Worm (Caenorhabditis elegans): ENCODE results near the gene fbxa-155.

Gene fbxa-155

ce11 chrIII:9988352-9988751, 21.7 kb downstream of the fbxa-155 start, which contains the start of gene C05B5.1:
Gene C05B5.1 (minus strand): TSS chrIII:9988452.
- TF ChIP-seq unc-39 (tag; optimal IDR thresholded peaks at IDR 0.05) (no peak), nhr-76 (tag; optimal IDR thresholded peaks at IDR 0.05) (no peak), unc-120 (tag; optimal IDR thresholded peaks at IDR 0.05; ENCODE audit: poor library complexity, severe bottlenecking) (no peak), blmp-1 (tag; optimal IDR thresholded peaks at IDR 0.05) (no peak), ceh-43 (GFP tag; optimal IDR thresholded peaks at IDR 0.05) (no peak), nhr-28 (tag; optimal IDR thresholded peaks at IDR 0.05) (no peak), nhr-12 (tag; optimal IDR thresholded peaks at IDR 0.05) (no peak), elt-3 (tag; optimal IDR thresholded peaks at IDR 0.05) (no peak), snpc-4 (tag; optimal IDR thresholded peaks at IDR 0.05) (no peak), M03D4.4 (tag; optimal IDR thresholded peaks at IDR 0.05) (no peak), lsy-2 (tag; optimal IDR thresholded peaks at IDR 0.05) (no peak), nhr-237 (tag; optimal IDR thresholded peaks at IDR 0.05) (no peak), mep-1 (tag; optimal IDR thresholded peaks at IDR 0.05) (no peak), mab-5 (tag; optimal IDR thresholded peaks at IDR 0.05) (no peak)

ce11 chrIII:9986827-9987429, 23.1 kb downstream of the fbxa-155 start, which contains the start of gene C05B5.12:
Gene C05B5.12 (plus strand): TSS chrIII:9987379.
- TF ChIP-seq sptf-1 (tag; optimal IDR thresholded peaks at IDR 0.05) (no peak), unc-62 (GFP tag; optimal IDR thresholded peaks at IDR 0.05) (peak; percentile 81), lin-32 (GFP tag; optimal IDR thresholded peaks at IDR 0.05) (no peak), bed-3 (GFP tag; optimal IDR thresholded peaks at IDR 0.05) (no peak), nhr-237 (tag; optimal IDR thresholded peaks at IDR 0.05) (no peak), ceh-83 (GFP tag; optimal IDR thresholded peaks at IDR 0.05) (no peak), lin-13 (tag; optimal IDR thresholded peaks at IDR 0.05) (no peak), unc-120 (tag; optimal IDR thresholded peaks at IDR 0.05; ENCODE audit: poor library complexity, severe bottlenecking) (peak; percentile 88), blmp-1 (tag; optimal IDR thresholded peaks at IDR 0.05) (no peak), hlh-1 (tag; optimal IDR thresholded peaks at IDR 0.05) (peak; percentile 92), ceh-43 (GFP tag; optimal IDR thresholded peaks at IDR 0.05) (no peak), mab-5 (tag; optimal IDR thresholded peaks at IDR 0.05) (peak; percentile 7)

ce11 chrIII:9985542-9985941, 24.5 kb downstream of the fbxa-155 start:
- TF ChIP-seq nhr-76 (tag; optimal IDR thresholded peaks at IDR 0.05): no peak
- TF ChIP-seq ceh-39 (tag; optimal IDR thresholded peaks at IDR 0.05): no peak
- TF ChIP-seq unc-39 (tag; optimal IDR thresholded peaks at IDR 0.05): no peak
- no peak for TF ChIP-seq mep-1 (tag; optimal IDR thresholded peaks at IDR 0.05)
- no peak for TF ChIP-seq lin-13 (tag; optimal IDR thresholded peaks at IDR 0.05)
- no peak for TF ChIP-seq ceh-43 (GFP tag; optimal IDR thresholded peaks at IDR 0.05)
- TF ChIP-seq blmp-1 (tag; optimal IDR thresholded peaks at IDR 0.05): no peak
- TF ChIP-seq nhr-12 (tag; optimal IDR thresholded peaks at IDR 0.05): no peak
- no peak for TF ChIP-seq snpc-4 (tag; optimal IDR thresholded peaks at IDR 0.05)
- TF ChIP-seq zip-8 (tag; optimal IDR thresholded peaks at IDR 0.05): no peak
- no peak for TF ChIP-seq bed-3 (GFP tag; optimal IDR thresholded peaks at IDR 0.05)
- no peak for TF ChIP-seq elt-1 (tag; optimal IDR thresholded peaks at IDR 0.05; ENCODE audit: borderline replicate concordance, insufficient read depth)
- TF ChIP-seq unc-62 (GFP tag; optimal IDR thresholded peaks at IDR 0.05): no peak
- TF ChIP-seq ceh-83 (GFP tag; optimal IDR thresholded peaks at IDR 0.05): no peak
- no peak for TF ChIP-seq lsy-2 (tag; optimal IDR thresholded peaks at IDR 0.05)
- no peak for TF ChIP-seq unc-120 (tag; optimal IDR thresholded peaks at IDR 0.05; ENCODE audit: poor library complexity, severe bottlenecking)
- no peak for TF ChIP-seq nhr-28 (tag; optimal IDR thresholded peaks at IDR 0.05)
- no peak for TF ChIP-seq ham-2 (GFP tag; optimal IDR thresholded peaks at IDR 0.05)
- TF ChIP-seq nhr-2 (tag; optimal IDR thresholded peaks at IDR 0.05): no peak
- no peak for TF ChIP-seq M03D4.4 (tag; optimal IDR thresholded peaks at IDR 0.05)

ce11 chrIII:9984604-9985003, 25.4 kb downstream of the fbxa-155 start:
- TF ChIP-seq tbx-8 (GFP tag; optimal IDR thresholded peaks at IDR 0.05): no peak
- no peak for TF ChIP-seq nhr-76 (tag; optimal IDR thresholded peaks at IDR 0.05)
- no peak for TF ChIP-seq unc-62 (GFP tag; optimal IDR thresholded peaks at IDR 0.05)
- no peak for TF ChIP-seq sem-2 (GFP tag; optimal IDR thresholded peaks at IDR 0.05)
- TF ChIP-seq lsy-2 (tag; optimal IDR thresholded peaks at IDR 0.05): no peak
- TF ChIP-seq snpc-4 (tag; optimal IDR thresholded peaks at IDR 0.05): no peak

ce11 chrIII:9982119-9982642, 27.8 kb downstream of the fbxa-155 start:
- TF ChIP-seq unc-62 (GFP tag; optimal IDR thresholded peaks at IDR 0.05): peak; percentile 55
- TF ChIP-seq drap-1 (GFP tag; optimal IDR thresholded peaks at IDR 0.05): no peak
- peak; percentile 64 for TF ChIP-seq ces-1 (GFP tag; optimal IDR thresholded peaks at IDR 0.05)
- TF ChIP-seq sptf-1 (tag; optimal IDR thresholded peaks at IDR 0.05): no peak
